Worm (Caenorhabditis elegans) whole organism, early embryonic: ENCODE data around the gene ZK688.9.

ENCODE experiments used
- B0310.2 ChIP-seq: sonication (generic microtip); optimal IDR thresholded peaks from 2 replicates; lab custom pipeline; 2016; ENCODE audit warnings: mild to moderate bottlenecking, missing genetic modification characterization, missing compliant biosample characterization
- F13C5.2 ChIP-seq: sonication (generic microtip); optimal IDR thresholded peaks from 2 replicates; lab custom pipeline; 2017; ENCODE audit warnings: mild to moderate bottlenecking, missing genetic modification characterization, inconsistent platforms, missing compliant biosample characterization
- aly-1 ChIP-seq: sonication (generic microtip); optimal IDR thresholded peaks from 2 replicates; lab custom pipeline; 2016; ENCODE audit warnings: missing genetic modification characterization, missing compliant biosample characterization
- ama-1 ChIP-seq: fragments of 150-350 bp; optimal IDR thresholded peaks from 2 replicates; lab custom pipeline; 2014
- ceh-13 ChIP-seq: fragments of 200-800 bp; sonication (Bioruptor generic); optimal IDR thresholded peaks from 2 replicates; lab custom pipeline; 2018; ENCODE audit warnings: mild to moderate bottlenecking, missing genetic modification characterization, missing compliant biosample characterization
- ceh-36 ChIP-seq: sonication (generic microtip); optimal IDR thresholded peaks from 2 replicates; lab custom pipeline; 2016; ENCODE audit warnings: missing genetic modification characterization, inconsistent platforms, missing compliant biosample characterization
- ets-7 ChIP-seq: sonication (generic microtip); optimal IDR thresholded peaks from 2 replicates; lab custom pipeline; 2016; ENCODE audit warnings: missing genotype, missing genetic modification characterization, missing compliant biosample characterization
- flt-1 ChIP-seq: fragments of 200-800 bp; sonication (Bioruptor generic); IDR thresholded peaks from 2 replicates; pipeline ENCODE4 v1.3.6; 2022; ENCODE audit warnings: missing genetic modification characterization, missing compliant biosample characterization
- hmbx-1 ChIP-seq: sonication (generic microtip); optimal IDR thresholded peaks from 2 replicates; lab custom pipeline; 2016; ENCODE audit warnings: mild to moderate bottlenecking, missing genetic modification characterization, missing compliant biosample characterization
- hmg-4 ChIP-seq: fragments of 200-800 bp; sonication (Bioruptor generic); optimal IDR thresholded peaks from 2 replicates; lab custom pipeline; 2018; ENCODE audit warnings: mild to moderate bottlenecking, missing genetic modification characterization, missing compliant biosample characterization
- hnd-1 ChIP-seq: sonication (generic microtip); optimal IDR thresholded peaks from 2 replicates; lab custom pipeline; 2016; ENCODE audit warnings: missing genetic modification characterization, missing compliant biosample characterization
- pes-1 ChIP-seq: fragments of 200-800 bp; sonication (Bioruptor generic); IDR thresholded peaks from 2 replicates; pipeline ENCODE4 v1.3.6; 2022; ENCODE audit warnings: missing genetic modification reagents, missing genetic modification characterization, missing compliant biosample characterization
- scrt-1 ChIP-seq: fragments of 200-800 bp; sonication (Bioruptor generic); IDR thresholded peaks from 2 replicates; pipeline ENCODE4 v1.3.6; 2022; ENCODE audit warnings: missing genetic modification characterization, missing compliant biosample characterization
- sea-1 ChIP-seq: fragments of 200-800 bp; sonication (Bioruptor generic); conservative IDR thresholded peaks from 2 replicates; pipeline ENCODE4 v1.3.6; 2022; ENCODE audit warnings: missing genetic modification characterization, missing compliant biosample characterization
- tbx-11 ChIP-seq: fragments of 200-800 bp; sonication (Bioruptor generic); IDR thresholded peaks from 2 replicates; pipeline ENCODE4 v1.3.6; 2022; ENCODE audit warnings: missing genetic modification characterization, missing compliant biosample characterization
- tbx-37 ChIP-seq: fragments of 200-800 bp; sonication (Bioruptor generic); conservative IDR thresholded peaks from 2 replicates; pipeline ENCODE4 v1.3.6; 2022; ENCODE audit warnings: missing genetic modification reagents, missing genetic modification characterization, missing compliant biosample characterization
- tra-4 ChIP-seq: sonication (generic microtip); optimal IDR thresholded peaks from 2 replicates; lab custom pipeline; 2017; ENCODE audit warnings: missing genetic modification characterization, missing compliant biosample characterization

The ZK688.9 gene

ce11 chrIII:7913488-7913887, 30.7 kb upstream of the ZK688.9 start, which contains the start of gene ZK688.12:
ZK688.12 (minus strand) TSS chrIII:7913588.
- TF ChIP-seq flt-1 (GFP tag; lab: Robert Waterston, UW) (no peak), tra-4 (tag; lab: Kevin White, UChicago) (no peak), ceh-36 (tag; lab: Kevin White, UChicago) (no peak), ama-1 (lab: Kevin White, UChicago) (no peak), ets-7 (tag; lab: Kevin White, UChicago) (no peak)

ce11 chrIII:7911621-7912020, 28.8 kb upstream of the ZK688.9 start, which contains the start of gene ZK688.7:
ZK688.7 (minus strand) TSS chrIII:7911634.
- TF ChIP-seq ets-7 (tag; lab: Kevin White, UChicago) (no peak), sea-1 (GFP tag; lab: Robert Waterston, UW) (no peak), flt-1 (GFP tag; lab: Robert Waterston, UW) (no peak), hnd-1 (no peak), ceh-36 (tag; lab: Kevin White, UChicago) (no peak), hmg-4 (GFP tag; lab: Kevin White, UChicago) (no peak)

ce11 chrIII:7909263-7909662, 26.5 kb upstream of the ZK688.9 start, which contains the start of gene ZK688.1:
ZK688.1 (plus strand) TSS chrIII:7909563.
- TF ChIP-seq tbx-11, result no peak
- no peak for TF ChIP-seq ceh-36 (tag; lab: Kevin White, UChicago)
- TF ChIP-seq ama-1 (lab: Kevin White, UChicago), result no peak
- no peak for TF ChIP-seq tbx-37
- no peak for TF ChIP-seq ets-7 (tag; lab: Kevin White, UChicago)
- no peak for TF ChIP-seq sea-1 (GFP tag; lab: Robert Waterston, UW)
- TF ChIP-seq pes-1 (GFP tag; lab: Robert Waterston, UW), result no peak
- TF ChIP-seq tra-4 (tag; lab: Kevin White, UChicago), result no peak
- no peak for TF ChIP-seq ceh-13 (GFP tag; lab: Kevin White, UChicago)
- TF ChIP-seq B0310.2 (tag; lab: Kevin White, UChicago), result no peak
- TF ChIP-seq hnd-1, result no peak
- no peak for TF ChIP-seq hmbx-1 (tag; lab: Kevin White, UChicago)

- TF ChIP-seq pes-1 (GFP tag; lab: Robert Waterston, UW) (no peak), flt-1 (GFP tag; lab: Robert Waterston, UW) (no peak), aly-1 (tag; lab: Kevin White, UChicago) (no peak), ceh-36 (tag; lab: Kevin White, UChicago) (no peak), hmbx-1 (tag; lab: Kevin White, UChicago) (no peak), scrt-1 (GFP tag; lab: Robert Waterston, UW) (no peak), hnd-1 (no peak), ceh-13 (GFP tag; lab: Kevin White, UChicago) (no peak), tbx-11 (no peak), B0310.2 (tag; lab: Kevin White, UChicago) (no peak), F13C5.2 (no peak), ama-1 (lab: Kevin White, UChicago) (no peak), sea-1 (GFP tag; lab: Robert Waterston, UW) (no peak), tra-4 (tag; lab: Kevin White, UChicago) (no peak), hmg-4 (GFP tag; lab: Kevin White, UChicago) (no peak), tbx-37 (no peak), ets-7 (tag; lab: Kevin White, UChicago) (no peak)
These were observed 24.7 kb upstream of the ZK688.9 start, which contains the start of gene pcp-5 for ce11 chrIII:7907515-7907914. pcp-5 (minus strand) TSS chrIII:7907615.

- TF ChIP-seq B0310.2 (tag; lab: Kevin White, UChicago), result no peak
- no peak for TF ChIP-seq ama-1 (lab: Kevin White, UChicago)
- TF ChIP-seq hnd-1, result no peak
- TF ChIP-seq ets-7 (tag; lab: Kevin White, UChicago), result no peak
- no peak for TF ChIP-seq flt-1 (GFP tag; lab: Robert Waterston, UW)
- no peak for TF ChIP-seq sea-1 (GFP tag; lab: Robert Waterston, UW)
- no peak for TF ChIP-seq F13C5.2
- no peak for TF ChIP-seq pes-1 (GFP tag; lab: Robert Waterston, UW)
- no peak for TF ChIP-seq hmbx-1 (tag; lab: Kevin White, UChicago)
- TF ChIP-seq tbx-11, result no peak
- no peak for TF ChIP-seq hmg-4 (GFP tag; lab: Kevin White, UChicago)
- TF ChIP-seq ceh-13 (GFP tag; lab: Kevin White, UChicago), result no peak
- no peak for TF ChIP-seq aly-1 (tag; lab: Kevin White, UChicago)
- TF ChIP-seq ceh-36 (tag; lab: Kevin White, UChicago), result no peak
- no peak for TF ChIP-seq tbx-37
These were observed 20.6 kb upstream of the ZK688.9 start for ce11 chrIII:7903427-7903826.

- TF ChIP-seq tra-4 (tag; lab: Kevin White, UChicago) (no peak), scrt-1 (GFP tag; lab: Robert Waterston, UW) (no peak)
These were observed 17.9 kb upstream of the ZK688.9 start, which contains the start of gene best-24 for ce11 chrIII:7900733-7901132. best-24 (plus strand) TSS chrIII:7901033.

- TF ChIP-seq scrt-1 (GFP tag; lab: Robert Waterston, UW) (no peak), hmg-4 (GFP tag; lab: Kevin White, UChicago) (no peak), tbx-11 (no peak), sea-1 (GFP tag; lab: Robert Waterston, UW) (no peak)
These were observed 14.9 kb upstream of the ZK688.9 start for ce11 chrIII:7897733-7898132.

- TF ChIP-seq ceh-13 (GFP tag; lab: Kevin White, UChicago) (no peak), tbx-37 (no peak), hmbx-1 (tag; lab: Kevin White, UChicago) (no peak), aly-1 (tag; lab: Kevin White, UChicago) (no peak), tra-4 (tag; lab: Kevin White, UChicago) (no peak), flt-1 (GFP tag; lab: Robert Waterston, UW) (no peak), B0310.2 (tag; lab: Kevin White, UChicago) (no peak), tbx-11 (no peak), F13C5.2 (no peak), sea-1 (GFP tag; lab: Robert Waterston, UW) (no peak), ama-1 (lab: Kevin White, UChicago) (no peak), ceh-36 (tag; lab: Kevin White, UChicago) (no peak), pes-1 (GFP tag; lab: Robert Waterston, UW) (no peak), hnd-1 (no peak), hmg-4 (GFP tag; lab: Kevin White, UChicago) (no peak), scrt-1 (GFP tag; lab: Robert Waterston, UW) (no peak)
These were observed 14.1 kb upstream of the ZK688.9 start, which contains the start of gene ZK688.10 for ce11 chrIII:7896925-7897324. ZK688.10 (minus strand) TSS chrIII:7897025.
